Fruit fly (Drosophila melanogaster): ENCODE measurements around the gene CG8679.

CG8679 gene

DNA sequence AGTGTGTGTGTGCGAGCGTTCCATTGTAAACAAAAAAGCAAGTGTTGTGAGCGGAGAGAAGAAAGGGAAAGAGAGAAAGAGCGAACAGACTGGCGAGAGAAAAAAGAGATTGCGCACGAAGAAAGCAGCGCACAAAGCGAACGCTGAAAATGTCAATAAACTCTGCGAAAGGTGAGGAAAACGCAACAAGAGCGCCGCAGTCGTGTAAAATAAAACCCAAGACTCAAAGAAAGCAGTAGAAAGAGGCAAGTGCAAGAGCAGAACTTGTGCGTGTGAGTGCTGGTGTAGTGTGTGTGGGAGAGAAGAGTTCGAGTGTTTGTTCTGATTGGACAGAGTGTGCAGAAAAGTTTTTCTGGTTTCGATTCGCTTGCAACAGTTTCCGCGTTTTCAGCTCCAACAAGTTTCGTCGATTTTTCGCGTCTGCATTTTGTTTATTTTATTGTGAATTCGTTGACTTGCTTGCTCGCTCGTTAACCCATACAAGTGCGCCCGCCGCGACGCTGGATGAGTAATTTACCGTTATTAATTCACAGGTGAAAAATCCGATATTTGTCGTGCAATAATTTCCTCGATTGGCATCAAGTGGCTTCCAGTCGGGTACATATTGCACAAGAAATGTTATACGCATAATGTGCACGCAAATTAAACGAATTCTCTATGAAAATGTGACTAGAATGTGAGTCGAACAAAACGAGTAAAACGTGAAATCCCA lies 19.6 kb upstream of the CG8679 start (continued):
- TF ChIP-seq CG10979 (tag; optimal IDR thresholded peaks at IDR 0.05): no peak
- TF ChIP-seq CG7745 (tag; optimal IDR thresholded peaks at IDR 0.05): peak; percentile 3
- TF ChIP-seq ato (GFP tag; IDR thresholded peaks at IDR 0.05; ENCODE audit: partially characterized antibody): no peak
- no peak for TF ChIP-seq CG11093 (GFP tag; IDR thresholded peaks at IDR 0.05)
- no peak for TF ChIP-seq fd96Cb (tag; optimal IDR thresholded peaks at IDR 0.05)
- no peak for TF ChIP-seq CG10462 (GFP tag; optimal IDR thresholded peaks at IDR 0.05)
- peak; percentile 6 for TF ChIP-seq Asciz (GFP tag; optimal IDR thresholded peaks at IDR 0.05)
- no peak for TF ChIP-seq dmrt11E (tag; optimal IDR thresholded peaks at IDR 0.05)
- no peak for TF ChIP-seq CG12769 (tag; optimal IDR thresholded peaks at IDR 0.05)
- no peak for TF ChIP-seq CG10209 (GFP tag; optimal IDR thresholded peaks at IDR 0.05)
- no peak for TF ChIP-seq otp (GFP tag; IDR thresholded peaks at IDR 0.05)
- no peak for TF ChIP-seq esg (GFP tag; conservative IDR thresholded peaks at IDR 0.05)
- TF ChIP-seq btn (GFP tag; optimal IDR thresholded peaks at IDR 0.05): no peak
- no peak for TF ChIP-seq CG3726 (GFP tag; IDR thresholded peaks at IDR 0.05)
- peak; percentile 13 for TF ChIP-seq CG8478 (optimal IDR thresholded peaks at IDR 0.05)
- no peak for TF ChIP-seq CG8359 (GFP tag; optimal IDR thresholded peaks at IDR 0.05; ENCODE audit: borderline replicate concordance)
- no peak for TF ChIP-seq CG11085 (GFP tag; IDR thresholded peaks at IDR 0.05)
- TF ChIP-seq ERR (GFP tag; optimal IDR thresholded peaks at IDR 0.05): no peak
- TF ChIP-seq CrebB (tag; optimal IDR thresholded peaks at IDR 0.05): no peak
- no peak for TF ChIP-seq CG4404 (GFP tag; IDR thresholded peaks at IDR 0.05)
- no peak for TF ChIP-seq fd64A (GFP tag; optimal IDR thresholded peaks at IDR 0.05)
- TF ChIP-seq Hand (GFP tag; optimal IDR thresholded peaks at IDR 0.05): no peak
- TF ChIP-seq stwl (tag; optimal IDR thresholded peaks at IDR 0.05): peak; percentile 22
- TF ChIP-seq CG9727 (GFP tag; optimal IDR thresholded peaks at IDR 0.05): no peak
- no peak for TF ChIP-seq az2 (GFP tag; optimal IDR thresholded peaks at IDR 0.05)
- TF ChIP-seq CG12071 (GFP tag; optimal IDR thresholded peaks at IDR 0.05): no peak
- no peak for TF ChIP-seq Sry-δ (GFP tag; optimal IDR thresholded peaks at IDR 0.05)
- no peak for TF ChIP-seq ci (GFP tag; IDR thresholded peaks at IDR 0.05)
- TF ChIP-seq scrt (GFP tag; optimal IDR thresholded peaks at IDR 0.05): no peak
- TF ChIP-seq CG2712 (tag; optimal IDR thresholded peaks at IDR 0.05): no peak
- TF ChIP-seq mirr (GFP tag; optimal IDR thresholded peaks at IDR 0.05): no peak
- TF ChIP-seq Xrp1 (GFP tag; IDR thresholded peaks at IDR 0.05): no peak
- no peak for TF ChIP-seq Pdp1 (GFP tag; optimal IDR thresholded peaks at IDR 0.05)
- TF ChIP-seq NC2β (GFP tag; optimal IDR thresholded peaks at IDR 0.05): no peak
- TF ChIP-seq CG34422 (GFP tag; IDR thresholded peaks at IDR 0.05): no peak
- no peak for TF ChIP-seq run (tag; optimal IDR thresholded peaks at IDR 0.05)
- peak; percentile 26 for TF ChIP-seq Jarid2 (GFP tag; optimal IDR thresholded peaks at IDR 0.05)
- TF ChIP-seq dimm (GFP tag; IDR thresholded peaks at IDR 0.05): no peak
- no peak for TF ChIP-seq pfk (GFP tag; optimal IDR thresholded peaks at IDR 0.05)
- no peak for TF ChIP-seq MESR4 (GFP tag; optimal IDR thresholded peaks at IDR 0.05)
- TF ChIP-seq nerfin-1 (tag; optimal IDR thresholded peaks at IDR 0.05): no peak
- no peak for TF ChIP-seq pzg (GFP tag; optimal IDR thresholded peaks at IDR 0.05)
- TF ChIP-seq CG1602 (GFP tag; optimal IDR thresholded peaks at IDR 0.05): no peak
- no peak for TF ChIP-seq sob (GFP tag; IDR thresholded peaks at IDR 0.05)
- TF ChIP-seq jumu (GFP tag; optimal IDR thresholded peaks at IDR 0.05): no peak
- TF ChIP-seq Drgx (GFP tag; IDR thresholded peaks at IDR 0.05): no peak
- no peak for TF ChIP-seq unc-4 (GFP tag; IDR thresholded peaks at IDR 0.05; ENCODE audit: partially characterized antibody)
- no peak for TF ChIP-seq CG31388 (GFP tag; optimal IDR thresholded peaks at IDR 0.05)
- no peak for TF ChIP-seq hbn (GFP tag; IDR thresholded peaks at IDR 0.05; ENCODE audit: partially characterized antibody)
- no peak for TF ChIP-seq Ptx1 (GFP tag; IDR thresholded peaks at IDR 0.05)

Measured in whole organism, embryonic.